Worm (Caenorhabditis elegans) whole organism, young adult: Measurements from ENCODE around the gene R151.8.

Source experiments
- B0019.2 ChIP-seq: fragments of 200-800 bp; sonication (Bioruptor generic); conservative IDR thresholded peaks from 2 replicates; pipeline ENCODE4 v1.3.6; 2022; ENCODE audit warnings: missing genetic modification reagents, missing genetic modification characterization, missing compliant biosample characterization
- F10E7.11 ChIP-seq: sonication (generic microtip); optimal IDR thresholded peaks from 2 replicates; lab custom pipeline; 2017; ENCODE audit warnings: mild to moderate bottlenecking, missing genetic modification characterization, moderate library complexity, missing compliant biosample characterization
- F37B4.10 ChIP-seq: fragments of 200-800 bp; sonication (Bioruptor generic); IDR thresholded peaks from 2 replicates; pipeline ENCODE4 v1.3.6; 2022; ENCODE audit warnings: missing genetic modification characterization, missing compliant biosample characterization
- F52B5.7 ChIP-seq: sonication (generic microtip); optimal IDR thresholded peaks from 2 replicates; lab custom pipeline; 2016; ENCODE audit warnings: mild to moderate bottlenecking, missing genetic modification characterization, missing compliant biosample characterization
- F57C9.4 ChIP-seq: sonication (generic microtip); optimal IDR thresholded peaks from 2 replicates; lab custom pipeline; 2017; ENCODE audit warnings: mild to moderate bottlenecking, missing genetic modification characterization, missing compliant biosample characterization
- T07F8.4 ChIP-seq: sonication (generic microtip); optimal IDR thresholded peaks from 2 replicates; lab custom pipeline; 2016; ENCODE audit warnings: mild to moderate bottlenecking, missing genetic modification characterization, moderate library complexity, missing compliant biosample characterization
- T26A5.8 ChIP-seq: sonication (generic microtip); optimal IDR thresholded peaks from 2 replicates; lab custom pipeline; 2016; ENCODE audit warnings: missing genetic modification characterization, missing compliant biosample characterization
- Y56A3A.18 ChIP-seq: fragments of 200-800 bp; sonication (Bioruptor generic); IDR thresholded peaks from 2 replicates; pipeline ENCODE4 v1.3.6; 2022; ENCODE audit warnings: missing genetic modification reagents, missing genetic modification characterization, missing compliant biosample characterization
- Y67H2A.10 ChIP-seq: fragments of 200-800 bp; sonication (Bioruptor generic); conservative IDR thresholded peaks from 2 replicates; pipeline ENCODE4 v1.3.6; 2022; ENCODE audit warnings: missing genetic modification reagents, missing genetic modification characterization, missing compliant biosample characterization
- Y79H2A.3 ChIP-seq: fragments of 200-800 bp; sonication (Bioruptor generic); conservative IDR thresholded peaks from 2 replicates; pipeline ENCODE4 v1.3.6; 2022; ENCODE audit warnings: missing genetic modification reagents, missing genetic modification characterization, missing compliant biosample characterization
- ama-1 ChIP-seq, 3 experiments: fragments of 150-350 bp in 1 of 3; sonication (generic microtip) in 2 of 3; optimal IDR thresholded peaks; 2 replicates each; lab custom pipeline; 2014 to 2018; ENCODE audit warnings: missing biosample characterization in 2 of 3, missing genetic modification characterization in 2 of 3, missing genetic modification reagents in 2 of 3
- aptf-3 ChIP-seq: fragments of 200-800 bp; sonication (Bioruptor generic); IDR thresholded peaks from 2 replicates; pipeline ENCODE4 v1.3.6; 2022; ENCODE audit warnings: missing genetic modification characterization, missing compliant biosample characterization
- atf-7 ChIP-seq: sonication (generic microtip); optimal IDR thresholded peaks from 2 replicates; lab custom pipeline; 2017; ENCODE audit warnings: mild to moderate bottlenecking, missing genetic modification characterization, missing compliant biosample characterization
- athp-1 ChIP-seq: sonication (generic microtip); optimal IDR thresholded peaks from 2 replicates; lab custom pipeline; 2017; ENCODE audit warnings: mild to moderate bottlenecking, missing genetic modification characterization, missing compliant biosample characterization
- bed-1 ChIP-seq: fragments of 200-800 bp; sonication (Bioruptor generic); IDR thresholded peaks from 2 replicates; pipeline ENCODE4 v1.3.6; 2022; ENCODE audit warnings: missing genetic modification reagents, missing genetic modification characterization, missing compliant biosample characterization
- ceh-100 ChIP-seq: fragments of 200-800 bp; sonication (Bioruptor generic); IDR thresholded peaks from 2 replicates; pipeline ENCODE4 v1.3.6; 2022; ENCODE audit warnings: missing genetic modification reagents, missing genetic modification characterization, missing compliant biosample characterization
- ceh-27 ChIP-seq: fragments of 200-800 bp; sonication (Bioruptor generic); optimal IDR thresholded peaks from 2 replicates; lab custom pipeline; 2018; ENCODE audit warnings: mild to moderate bottlenecking, missing genetic modification characterization, moderate library complexity, missing compliant biosample characterization
- ceh-91 ChIP-seq: fragments of 200-800 bp; sonication (Bioruptor generic); IDR thresholded peaks from 2 replicates; pipeline ENCODE4 v1.3.6; 2022; ENCODE audit warnings: missing genetic modification reagents, missing genetic modification characterization, missing compliant biosample characterization
- dox-1 ChIP-seq: fragments of 200-800 bp; sonication (Bioruptor generic); IDR thresholded peaks from 2 replicates; pipeline ENCODE4 v1.3.6; 2022; ENCODE audit warnings: missing genetic modification reagents, missing genetic modification characterization, missing compliant biosample characterization
- dpl-1 ChIP-seq: fragments of 150-350 bp; optimal IDR thresholded peaks from 2 replicates; lab custom pipeline; 2014; ENCODE audit warnings: missing biosample characterization, missing genetic modification reagents, missing genetic modification characterization
- ekl-4 ChIP-seq: fragments of 200-800 bp; sonication (Bioruptor generic); IDR thresholded peaks from 2 replicates; pipeline ENCODE4 v1.3.6; 2022; ENCODE audit warnings: missing genetic modification reagents, missing genetic modification characterization, missing compliant biosample characterization
- ets-4 ChIP-seq: fragments of 200-800 bp; sonication (Bioruptor generic); optimal IDR thresholded peaks from 2 replicates; lab custom pipeline; 2018; ENCODE audit warnings: mild to moderate bottlenecking, missing genetic modification characterization, missing compliant biosample characterization
- him-1 ChIP-seq: sonication (generic microtip); optimal IDR thresholded peaks from 2 replicates; lab custom pipeline; 2016; ENCODE audit warnings: missing genotype, missing genetic modification reagents, missing genetic modification characterization, missing compliant biosample characterization
- hlh-26 ChIP-seq: fragments of 200-800 bp; sonication (Bioruptor generic); conservative IDR thresholded peaks from 2 replicates; pipeline ENCODE4 v1.3.6; 2022; ENCODE audit warnings: missing genetic modification reagents, missing genetic modification characterization, missing compliant biosample characterization
- hmg-20 ChIP-seq: fragments of 200-800 bp; sonication (Bioruptor generic); IDR thresholded peaks from 2 replicates; pipeline ENCODE4 v1.3.6; 2022; ENCODE audit warnings: missing genetic modification reagents, missing genetic modification characterization, missing compliant biosample characterization
- hsf-1 ChIP-seq: fragments of 200-800 bp; sonication (Bioruptor generic); IDR thresholded peaks from 2 replicates; pipeline ENCODE4 v1.3.6; 2022; ENCODE audit warnings: missing genetic modification reagents, missing genetic modification characterization, missing compliant biosample characterization
- lin-26 ChIP-seq: fragments of 200-800 bp; sonication (Bioruptor generic); IDR thresholded peaks from 2 replicates; pipeline ENCODE4 v1.3.6; 2022; ENCODE audit warnings: missing genetic modification reagents, missing genetic modification characterization, missing compliant biosample characterization
- lir-1 ChIP-seq: fragments of 200-800 bp; sonication (Bioruptor generic); conservative IDR thresholded peaks from 2 replicates; pipeline ENCODE4 v1.3.6; 2022; ENCODE audit warnings: missing genetic modification reagents, missing genetic modification characterization, missing compliant biosample characterization
- lsl-1 ChIP-seq: fragments of 200-800 bp; sonication (Bioruptor generic); optimal IDR thresholded peaks from 2 replicates; lab custom pipeline; 2018; ENCODE audit warnings: mild to moderate bottlenecking, missing genetic modification characterization, moderate library complexity, missing compliant biosample characterization
- madf-6 ChIP-seq: fragments of 200-800 bp; sonication (Bioruptor generic); IDR thresholded peaks from 2 replicates; pipeline ENCODE4 v1.3.6; 2022; ENCODE audit warnings: missing genetic modification reagents, missing genetic modification characterization, missing compliant biosample characterization
- madf-8 ChIP-seq: fragments of 200-800 bp; sonication (Bioruptor generic); conservative IDR thresholded peaks from 2 replicates; pipeline ENCODE4 v1.3.6; 2022; ENCODE audit warnings: missing genetic modification reagents, missing genetic modification characterization, missing compliant biosample characterization
- mel-28 ChIP-seq: sonication (generic microtip); optimal IDR thresholded peaks from 2 replicates; lab custom pipeline; 2016; ENCODE audit warnings: borderline replicate concordance, mild to moderate bottlenecking, missing genetic modification characterization, missing compliant biosample characterization
- mes-4 ChIP-seq: sonication (generic microtip); optimal IDR thresholded peaks from 2 replicates; lab custom pipeline; 2016; ENCODE audit warnings: missing genotype, missing genetic modification characterization, missing compliant biosample characterization
- nfya-1 ChIP-seq: sonication (generic microtip); optimal IDR thresholded peaks from 2 replicates; lab custom pipeline; 2017; ENCODE audit warnings: antibody characterized with exemption, missing compliant biosample characterization, missing genetic modification characterization, borderline replicate concordance; ENCODE audit not compliant: insufficient read depth
- rcor-1 ChIP-seq: fragments of 200-800 bp; sonication (Bioruptor generic); IDR thresholded peaks from 2 replicates; pipeline ENCODE4 v1.3.6; 2022; ENCODE audit warnings: missing genetic modification reagents, missing genetic modification characterization, missing compliant biosample characterization
- snpc-4 ChIP-seq, 5 experiments: fragments of 150-350 bp in 1 of 5; sonication (generic microtip) in 4 of 5; optimal IDR thresholded peaks; 2 replicates each; lab custom pipeline; 2014 to 2018; ENCODE audit warnings: missing genetic modification characterization in 5 of 5, missing biosample characterization in 3 of 5, antibody characterized with exemption in 2 of 5, mild to moderate bottlenecking in 2 of 5, missing compliant biosample characterization in 2 of 5, missing genotype in 2 of 5, moderate library complexity in 2 of 5, missing genetic modification reagents in 1 of 5
- somi-1 ChIP-seq: fragments of 200-800 bp; sonication (Bioruptor generic); optimal IDR thresholded peaks from 2 replicates; lab custom pipeline; 2018; ENCODE audit warnings: mild to moderate bottlenecking, missing genetic modification characterization, missing compliant biosample characterization
- unc-130 ChIP-seq: sonication (generic microtip); optimal IDR thresholded peaks from 2 replicates; lab custom pipeline; 2016; ENCODE audit warnings: missing genetic modification reagents, missing genetic modification characterization, missing compliant biosample characterization
- zim-3 ChIP-seq: sonication (generic microtip); optimal IDR thresholded peaks from 2 replicates; lab custom pipeline; 2017; ENCODE audit warnings: mild to moderate bottlenecking, missing genetic modification characterization, moderate library complexity, missing compliant biosample characterization
- ztf-25 ChIP-seq: fragments of 200-800 bp; sonication (Bioruptor generic); IDR thresholded peaks from 2 replicates; pipeline ENCODE4 v1.3.6; 2022; ENCODE audit warnings: missing genetic modification reagents, missing genetic modification characterization, missing compliant biosample characterization
- ztf-26 ChIP-seq: sonication (generic microtip); optimal IDR thresholded peaks from 2 replicates; lab custom pipeline; 2017; ENCODE audit warnings: missing genetic modification characterization, missing compliant biosample characterization
- ztf-3 ChIP-seq: fragments of 200-800 bp; sonication (Bioruptor generic); optimal IDR thresholded peaks from 2 replicates; lab custom pipeline; 2018; ENCODE audit warnings: mild to moderate bottlenecking, missing genetic modification characterization, missing compliant biosample characterization
- ztf-6 ChIP-seq: fragments of 200-800 bp; sonication (Bioruptor generic); IDR thresholded peaks from 2 replicates; pipeline ENCODE4 v1.3.6; 2022; ENCODE audit warnings: missing genetic modification reagents, missing genetic modification characterization, missing compliant biosample characterization

The R151.8 gene

ce11 chrIII:7201378-7202256, 28.0 kb downstream of the R151.8 start, which contains the start of gene dpy-31:
TSS of gene dpy-31 (plus strand) at chrIII:7202206.
- TF ChIP-seq him-1 (tag; lab: Kevin White, UChicago) (no peak), ceh-27 (no peak), ztf-3 (no peak), ztf-26 (tag; lab: Kevin White, UChicago) (no peak), dox-1 (GFP tag; lab: Robert Waterston, UW) (no peak), hlh-26 (GFP tag; lab: Robert Waterston, UW) (no peak), Y56A3A.18 (GFP tag; lab: Robert Waterston, UW) (no peak), madf-8 (GFP tag; lab: Robert Waterston, UW) (no peak)

ce11 chrIII:7199467-7199866, 30.1 kb downstream of the R151.8 start:
- TF ChIP-seq zim-3 (tag; lab: Kevin White, UChicago) (no peak), mes-4 (tag; lab: Kevin White, UChicago) (no peak), unc-130 (no peak), Y79H2A.3 (GFP tag; lab: Robert Waterston, UW) (no peak), nfya-1 (tag; lab: Kevin White, UChicago) (no peak), hsf-1 (GFP tag; lab: Robert Waterston, UW) (no peak), mel-28 (tag; lab: Kevin White, UChicago) (no peak), F10E7.11 (tag; lab: Kevin White, UChicago) (no peak), F52B5.7 (tag; lab: Kevin White, UChicago) (no peak), rcor-1 (GFP tag; lab: Robert Waterston, UW) (no peak), aptf-3 (no peak), ceh-91 (GFP tag; lab: Robert Waterston, UW) (no peak), T07F8.4 (tag; lab: Kevin White, UChicago) (no peak), madf-6 (GFP tag; lab: Robert Waterston, UW) (no peak), somi-1 (GFP tag; lab: Kevin White, UChicago) (no peak), dpl-1 (no peak), ztf-6 (GFP tag; lab: Robert Waterston, UW) (no peak), atf-7 (no peak)
- TF ChIP-seq, all 124 proteins: peak for 0

- no peak for TF ChIP-seq F57C9.4
- TF ChIP-seq lir-1: no peak
- no peak for TF ChIP-seq ztf-25 (GFP tag; lab: Robert Waterston, UW)
- TF ChIP-seq B0019.2 (GFP tag; lab: Robert Waterston, UW): no peak
- no peak for TF ChIP-seq ekl-4
- no peak for TF ChIP-seq snpc-4 (GFP tag; optimal IDR thresholded peaks at IDR 0.05; lab: Kevin White, UChicago)
- peak in 1 of 4 experiments; percentile 20 for TF ChIP-seq snpc-4 (tag; optimal IDR thresholded peaks at IDR 0.05; lab: Kevin White, UChicago)
- TF ChIP-seq ztf-3: no peak
- TF ChIP-seq ceh-91 (GFP tag; lab: Robert Waterston, UW): no peak
- TF ChIP-seq aptf-3: no peak
- TF ChIP-seq dpl-1: peak; percentile 70
- no peak for TF ChIP-seq athp-1 (tag; lab: Kevin White, UChicago)
- no peak for TF ChIP-seq ceh-100 (GFP tag; lab: Robert Waterston, UW)
- no peak for TF ChIP-seq T26A5.8
- no peak for TF ChIP-seq bed-1
- TF ChIP-seq ets-4 (GFP tag; lab: Kevin White, UChicago): no peak
- no peak for TF ChIP-seq lin-26 (GFP tag; lab: Robert Waterston, UW)
- TF ChIP-seq ama-1 (optimal IDR thresholded peaks at IDR 0.05; lab: Kevin White, UChicago): no peak
- no peak for TF ChIP-seq ama-1 (GFP tag; optimal IDR thresholded peaks at IDR 0.05; lab: Kevin White, UChicago)
- TF ChIP-seq F37B4.10: no peak
- 0 out of 2 replicates have a peak, but pooled peaks have one; percentile 46 for TF ChIP-seq hsf-1 (GFP tag; lab: Robert Waterston, UW)
- TF ChIP-seq ceh-27: peak; percentile 50
- no peak for TF ChIP-seq Y67H2A.10 (GFP tag; lab: Robert Waterston, UW)
- no peak for TF ChIP-seq hmg-20
- peak; percentile 11 for TF ChIP-seq lsl-1 (GFP tag; lab: Kevin White, UChicago)
- no peak for TF ChIP-seq madf-6 (GFP tag; lab: Robert Waterston, UW)
These were observed 30.7 kb downstream of the R151.8 start, which contains the start of gene pfd-5 for ce11 chrIII:7198838-7199237. TSS of gene pfd-5 (minus strand) at chrIII:7198884.
